Fruit fly (Drosophila melanogaster) whole organism, pupa: ENCODE measurements around the gene SmydA-2.

Experiments used
- CG10348 ChIP-seq: fragments of 200-800 bp; sonication (Bioruptor generic); IDR thresholded peaks from 2 replicates; pipeline ENCODE4 v1.3.6; 2022; ENCODE audit warnings: missing biosample characterization, missing genetic modification characterization
- CG12605 ChIP-seq: fragments of 200-800 bp; sonication (Bioruptor generic); IDR thresholded peaks from 2 replicates; pipeline ENCODE4 v1.3.6; 2022; ENCODE audit warnings: missing biosample characterization, missing genetic modification characterization
- CG13204 ChIP-seq: fragments of 200-800 bp; sonication (Bioruptor generic); optimal IDR thresholded peaks from 2 replicates; lab custom pipeline; 2018; ENCODE audit warnings: missing biosample characterization, mild to moderate bottlenecking, missing genetic modification characterization, moderate library complexity
- CG14655 ChIP-seq: fragments of 200-800 bp; sonication (Bioruptor generic); optimal IDR thresholded peaks from 3 replicates; lab custom pipeline; 2017; ENCODE audit warnings: mild to moderate bottlenecking, missing biosample characterization, missing genetic modification reagents, missing genetic modification characterization
- CG17806 ChIP-seq: fragments of 200-800 bp; sonication (Bioruptor generic); optimal IDR thresholded peaks from 2 replicates; lab custom pipeline; 2018; ENCODE audit warnings: missing biosample characterization, mild to moderate bottlenecking, missing genetic modification characterization, moderate library complexity
- CG32121 ChIP-seq: fragments of 200-800 bp; sonication (Bioruptor generic); IDR thresholded peaks from 2 replicates; pipeline ENCODE4 v1.3.6; 2022; ENCODE audit warnings: missing biosample characterization, missing genetic modification characterization
- CG4496 ChIP-seq: fragments of 200-800 bp; sonication (Bioruptor generic); IDR thresholded peaks from 3 replicates; pipeline ENCODE4 v1.3.6; 2022; ENCODE audit warnings: missing biosample characterization, missing genetic modification characterization
- CG8159 ChIP-seq: fragments of 200-800 bp; sonication (Bioruptor generic); optimal IDR thresholded peaks from 3 replicates; lab custom pipeline; 2018; ENCODE audit warnings: missing biosample characterization, mild to moderate bottlenecking, missing genetic modification characterization, moderate library complexity
- CG8301 ChIP-seq: fragments of 200-800 bp; sonication (Bioruptor generic); optimal IDR thresholded peaks from 2 replicates; lab custom pipeline; 2018; ENCODE audit warnings: missing biosample characterization, mild to moderate bottlenecking, missing genetic modification characterization
- D1 ChIP-seq: fragments of 200-800 bp; sonication (Bioruptor generic); optimal IDR thresholded peaks from 2 replicates; lab custom pipeline; 2018; ENCODE audit warnings: missing biosample characterization, mild to moderate bottlenecking, missing genetic modification characterization, moderate library complexity
- Ets98B ChIP-seq: fragments of 200-800 bp; sonication (Bioruptor generic); IDR thresholded peaks from 2 replicates; pipeline ENCODE4 v1.3.6; 2022; ENCODE audit warnings: missing biosample characterization, missing genetic modification characterization
- gl ChIP-seq: fragments of 200-800 bp; sonication (Bioruptor generic); optimal IDR thresholded peaks from 2 replicates; lab custom pipeline; 2018; ENCODE audit warnings: missing biosample characterization, mild to moderate bottlenecking, missing genetic modification characterization

DNA sequence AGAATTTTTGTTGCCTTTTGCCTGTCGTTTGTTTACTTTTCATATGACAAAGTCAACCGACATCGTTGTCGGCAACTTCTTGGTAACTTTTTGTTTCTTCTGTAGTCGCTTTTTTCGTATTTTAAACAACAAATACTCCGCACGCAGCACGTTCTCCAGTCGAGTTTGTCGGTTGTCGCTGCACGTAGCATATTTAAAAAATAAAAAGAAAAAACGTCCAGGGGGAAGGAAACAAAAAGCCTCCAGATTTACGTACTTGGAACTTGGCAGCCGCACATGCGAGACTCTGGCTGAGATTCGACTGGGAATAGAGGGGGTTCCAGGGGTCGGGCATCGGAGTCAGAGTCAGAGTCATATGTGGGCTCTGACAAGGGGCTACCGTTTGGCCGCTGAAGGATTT is 18.6 kb upstream of the SmydA-2 start:
- TF ChIP-seq Ets98B (GFP tag; lab: Robert Waterston, UW) (no peak), CG10348 (GFP tag; lab: Robert Waterston, UW) (no peak), CG17806 (tag; lab: Kevin White, UChicago) (no peak), CG32121 (GFP tag; lab: Robert Waterston, UW) (no peak), CG8159 (tag; lab: Kevin White, UChicago) (no peak), CG4496 (GFP tag; lab: Robert Waterston, UW) (no peak; the same call in 1 of the 3 replicates), CG8301 (tag; lab: Kevin White, UChicago) (no peak), D1 (no peak), CG14655 (GFP tag; lab: Kevin White, UChicago) (no peak), gl (tag; lab: Kevin White, UChicago) (no peak), CG13204 (GFP tag; lab: Kevin White, UChicago) (peak; percentile 58), CG12605 (0 out of 2 replicates have a peak, but pooled peaks have one; percentile 27)
